Fruit fly (Drosophila melanogaster) whole organism, embryonic: ENCODE data around the gene cdi.

Experiments
- Bgb ChIP-seq: fragments of 200-800 bp; sonication (Bioruptor generic); IDR thresholded peaks from 2 replicates; pipeline ENCODE4 v1.3.6; 2022; ENCODE audit warnings: missing biosample characterization, missing genetic modification characterization; ENCODE audit not compliant: partially characterized antibody
- Bteb2 ChIP-seq: fragments of 200-800 bp; sonication (Bioruptor generic); optimal IDR thresholded peaks from 2 replicates; lab custom pipeline; 2016; ENCODE audit warnings: missing biosample characterization, missing genetic modification characterization
- CG10979 ChIP-seq: fragments of 200-800 bp; sonication (Bioruptor generic); optimal IDR thresholded peaks from 2 replicates; lab custom pipeline; 2018; ENCODE audit warnings: missing biosample characterization, mild to moderate bottlenecking, missing genetic modification characterization, moderate library complexity
- CG11456 ChIP-seq: fragments of 200-800 bp; sonication (Bioruptor generic); IDR thresholded peaks from 3 replicates; pipeline ENCODE4 v1.3.6; 2022; ENCODE audit warnings: missing biosample characterization, missing genetic modification characterization
- CG12299 ChIP-seq: fragments of 200-800 bp; sonication (Bioruptor generic); optimal IDR thresholded peaks from 2 replicates; lab custom pipeline; 2018; ENCODE audit warnings: missing biosample characterization, mild to moderate bottlenecking, missing genetic modification characterization
- CG12391 ChIP-seq: fragments of 200-800 bp; sonication (Bioruptor generic); optimal IDR thresholded peaks from 3 replicates; lab custom pipeline; 2018; ENCODE audit warnings: missing biosample characterization, mild to moderate bottlenecking, missing genetic modification characterization, moderate library complexity
- CG13287 ChIP-seq: fragments of 200-800 bp; sonication (Bioruptor generic); IDR thresholded peaks from 2 replicates; pipeline ENCODE4 v1.3.6; 2022; ENCODE audit warnings: missing biosample characterization, missing genetic modification characterization; ENCODE audit not compliant: partially characterized antibody
- CG14667 ChIP-seq: fragments of 200-800 bp; sonication (Bioruptor generic); IDR thresholded peaks from 2 replicates; pipeline ENCODE4 v1.3.6; 2022; ENCODE audit warnings: missing biosample characterization, missing genetic modification characterization
- CG1529 ChIP-seq: fragments of 200-800 bp; sonication (Bioruptor generic); optimal IDR thresholded peaks from 3 replicates; lab custom pipeline; 2018; ENCODE audit warnings: missing biosample characterization, missing genetic modification characterization
- CG16863 ChIP-seq: fragments of 200-800 bp; sonication (Bioruptor generic); optimal IDR thresholded peaks from 3 replicates; lab custom pipeline; 2016; ENCODE audit warnings: missing biosample characterization, missing genetic modification characterization
- CG17186 ChIP-seq: fragments of 200-800 bp; sonication (Bioruptor generic); optimal IDR thresholded peaks from 3 replicates; lab custom pipeline; 2017; ENCODE audit warnings: missing biosample characterization, missing genetic modification reagents, missing genetic modification characterization
- CG17359 ChIP-seq: fragments of 200-800 bp; sonication (Bioruptor generic); optimal IDR thresholded peaks from 3 replicates; lab custom pipeline; 2018; ENCODE audit warnings: missing biosample characterization, mild to moderate bottlenecking, missing genetic modification characterization, moderate library complexity
- CG17385 ChIP-seq: fragments of 200-800 bp; sonication (Bioruptor generic); optimal IDR thresholded peaks from 3 replicates; lab custom pipeline; 2018; ENCODE audit warnings: missing biosample characterization, mild to moderate bottlenecking, missing genetic modification characterization
- CG17829 ChIP-seq: fragments of 200-800 bp; optimal IDR thresholded peaks from 2 replicates; lab custom pipeline; 2019; ENCODE audit warnings: missing biosample characterization, mild to moderate bottlenecking, missing genetic modification characterization, moderate library complexity
- CG1792 ChIP-seq: fragments of 200-800 bp; sonication (Bioruptor generic); optimal IDR thresholded peaks from 2 replicates; lab custom pipeline; 2016; ENCODE audit warnings: missing biosample characterization, missing genetic modification characterization
- CG18011 ChIP-seq: fragments of 200-800 bp; sonication (Bioruptor generic); optimal IDR thresholded peaks from 2 replicates; lab custom pipeline; 2017; ENCODE audit warnings: missing biosample characterization, missing genetic modification characterization, mild to moderate bottlenecking, moderate library complexity, missing genotype
- CG30403 ChIP-seq: fragments of 200-800 bp; sonication (Bioruptor generic); optimal IDR thresholded peaks from 3 replicates; lab custom pipeline; 2016; ENCODE audit warnings: missing biosample characterization, missing genetic modification characterization
- CG4404 ChIP-seq: fragments of 200-800 bp; sonication (Bioruptor generic); IDR thresholded peaks from 2 replicates; pipeline ENCODE4 v1.3.6; 2022; ENCODE audit warnings: missing biosample characterization, missing genetic modification characterization
- CG4617 ChIP-seq: fragments of 200-800 bp; sonication (Bioruptor generic); optimal IDR thresholded peaks from 3 replicates; lab custom pipeline; 2016; ENCODE audit warnings: missing biosample characterization, missing genetic modification characterization, borderline replicate concordance
- CG7839 ChIP-seq: fragments of 200-800 bp; sonication (Bioruptor generic); optimal IDR thresholded peaks from 3 replicates; lab custom pipeline; 2018; ENCODE audit warnings: missing biosample characterization, mild to moderate bottlenecking, missing genetic modification characterization, moderate library complexity
- CG8359 ChIP-seq: fragments of 200-800 bp; sonication (Bioruptor generic); optimal IDR thresholded peaks from 2 replicates; lab custom pipeline; 2017; ENCODE audit warnings: missing biosample characterization, mild to moderate bottlenecking, missing genetic modification characterization, borderline replicate concordance
- CTCF ChIP-seq: fragments of 200-800 bp; sonication (Bioruptor generic); optimal IDR thresholded peaks from 2 replicates; lab custom pipeline; 2017; ENCODE audit warnings: missing biosample characterization, mild to moderate bottlenecking, missing genetic modification characterization, moderate library complexity
- E2f1 ChIP-seq: fragments of 200-800 bp; sonication (Bioruptor generic); IDR thresholded peaks from 2 replicates; pipeline ENCODE4 v1.3.6; 2022; ENCODE audit warnings: missing biosample characterization, missing genetic modification characterization
- Lhr ChIP-seq: fragments of 200-800 bp; sonication (Bioruptor generic); optimal IDR thresholded peaks from 3 replicates; lab custom pipeline; 2017; ENCODE audit warnings: mild to moderate bottlenecking, missing biosample characterization, missing genetic modification reagents, missing genetic modification characterization
- Lim3 ChIP-seq: fragments of 200-800 bp; sonication (Bioruptor generic); IDR thresholded peaks from 2 replicates; pipeline ENCODE4 v1.3.6; 2022; ENCODE audit warnings: missing biosample characterization, missing genetic modification characterization
- PHDP ChIP-seq: fragments of 200-800 bp; sonication (Bioruptor generic); optimal IDR thresholded peaks from 3 replicates; lab custom pipeline; 2018; ENCODE audit warnings: missing biosample characterization, mild to moderate bottlenecking, missing genetic modification characterization, moderate library complexity
- Ptx1 ChIP-seq: fragments of 200-800 bp; sonication (Bioruptor generic); IDR thresholded peaks from 2 replicates; pipeline ENCODE4 v1.3.6; 2022; ENCODE audit warnings: missing biosample characterization, missing genetic modification characterization
- Scr ChIP-seq: fragments of 200-800 bp; sonication (Bioruptor generic); IDR thresholded peaks from 2 replicates; pipeline ENCODE4 v1.3.6; 2022; ENCODE audit warnings: missing biosample characterization, missing genetic modification characterization; ENCODE audit not compliant: partially characterized antibody
- ase ChIP-seq: fragments of 200-800 bp; sonication (Bioruptor generic); IDR thresholded peaks from 3 replicates; pipeline ENCODE4 v1.3.6; 2022; ENCODE audit warnings: missing biosample characterization, missing genetic modification characterization
- bsh ChIP-seq, 2 experiments: fragments of 200-800 bp; sonication (Bioruptor generic); optimal IDR thresholded peaks; 2 replicates each; lab custom pipeline; 2017 to 2018; ENCODE audit warnings: mild to moderate bottlenecking in 2 of 2, missing biosample characterization in 2 of 2, missing genetic modification characterization in 2 of 2, moderate library complexity in 1 of 2
- cato ChIP-seq: fragments of 200-800 bp; sonication (Bioruptor generic); optimal IDR thresholded peaks from 2 replicates; lab custom pipeline; 2016; ENCODE audit warnings: missing biosample characterization, missing genetic modification characterization, borderline replicate concordance
- chif ChIP-seq, 2 experiments: fragments of 200-800 bp; sonication (Bioruptor generic); optimal IDR thresholded peaks; 3 replicates each; lab custom pipeline; 2016; ENCODE audit warnings: missing biosample characterization in 2 of 2, missing genetic modification characterization in 2 of 2
- dan ChIP-seq: fragments of 200-800 bp; sonication (Bioruptor generic); IDR thresholded peaks from 2 replicates; pipeline ENCODE4 v1.3.6; 2022; ENCODE audit warnings: missing biosample characterization, missing genetic modification characterization
- ewg ChIP-seq: fragments of 200-800 bp; sonication (Bioruptor generic); optimal IDR thresholded peaks from 3 replicates; lab custom pipeline; 2017; ENCODE audit warnings: mild to moderate bottlenecking, missing biosample characterization, missing genetic modification reagents, missing genetic modification characterization
- gcm ChIP-seq: fragments of 200-800 bp; sonication (Bioruptor generic); optimal IDR thresholded peaks from 2 replicates; lab custom pipeline; 2019; ENCODE audit warnings: missing biosample characterization, mild to moderate bottlenecking, missing genetic modification characterization, moderate library complexity
- grau ChIP-seq: fragments of 200-800 bp; optimal IDR thresholded peaks from 3 replicates; lab custom pipeline; 2019; ENCODE audit warnings: missing biosample characterization, mild to moderate bottlenecking, missing genetic modification characterization, moderate library complexity
- gro ChIP-seq: fragments of 200-800 bp; sonication (Bioruptor generic); optimal IDR thresholded peaks from 2 replicates; lab custom pipeline; 2016; ENCODE audit warnings: missing biosample characterization, missing genetic modification characterization
- gsb ChIP-seq: fragments of 200-800 bp; sonication (Bioruptor generic); IDR thresholded peaks from 2 replicates; pipeline ENCODE4 v1.3.6; 2022; ENCODE audit warnings: missing biosample characterization, missing genetic modification characterization
- gt ChIP-seq: fragments of 200-800 bp; sonication (Bioruptor generic); IDR thresholded peaks from 2 replicates; pipeline ENCODE4 v1.3.6; 2022; ENCODE audit warnings: missing biosample characterization, missing genetic modification characterization
- jigr1 ChIP-seq: fragments of 200-800 bp; sonication (Bioruptor generic); IDR thresholded peaks from 3 replicates; pipeline ENCODE4 v1.3.6; 2022; ENCODE audit warnings: missing biosample characterization, missing genetic modification characterization
- mld ChIP-seq: fragments of 200-800 bp; sonication (Bioruptor generic); IDR thresholded peaks from 3 replicates; pipeline ENCODE4 v1.3.6; 2022; ENCODE audit warnings: missing biosample characterization, missing genetic modification characterization; ENCODE audit not compliant: partially characterized antibody
- nom ChIP-seq: fragments of 200-800 bp; sonication (Bioruptor generic); optimal IDR thresholded peaks from 2 replicates; lab custom pipeline; 2017; ENCODE audit warnings: missing biosample characterization, missing genetic modification characterization, mild to moderate bottlenecking, moderate library complexity, missing genetic modification reagents
- otp ChIP-seq: fragments of 200-800 bp; sonication (Bioruptor generic); IDR thresholded peaks from 3 replicates; pipeline ENCODE4, ENCODE4 v1.3.6; 2022; ENCODE audit warnings: missing biosample characterization, missing genetic modification characterization
- salm ChIP-seq: fragments of 200-800 bp; sonication (Bioruptor generic); optimal IDR thresholded peaks from 2 replicates; lab custom pipeline; 2018; ENCODE audit warnings: missing biosample characterization, mild to moderate bottlenecking, missing genetic modification characterization
- sens-2 ChIP-seq: fragments of 200-800 bp; sonication (Bioruptor generic); IDR thresholded peaks from 2 replicates; pipeline ENCODE4 v1.3.6; 2022; ENCODE audit warnings: missing biosample characterization, missing genetic modification characterization
- ssp ChIP-seq: fragments of 200-800 bp; sonication (Bioruptor generic); IDR thresholded peaks from 2 replicates; pipeline ENCODE4 v1.3.6; 2022; ENCODE audit warnings: missing biosample characterization, missing genetic modification characterization
- stc ChIP-seq: fragments of 200-800 bp; sonication (Bioruptor generic); IDR thresholded peaks from 2 replicates; pipeline ENCODE4 v1.3.6; 2022; ENCODE audit warnings: missing biosample characterization, missing genetic modification characterization
- stwl ChIP-seq: fragments of 200-800 bp; sonication (Bioruptor generic); optimal IDR thresholded peaks from 3 replicates; lab custom pipeline; 2018; ENCODE audit warnings: missing biosample characterization, mild to moderate bottlenecking, missing genetic modification characterization, moderate library complexity
- toy ChIP-seq: fragments of 200-800 bp; sonication (Bioruptor generic); IDR thresholded peaks from 2 replicates; pipeline ENCODE4 v1.3.6; 2022; ENCODE audit warnings: missing biosample characterization, missing genetic modification characterization
- zf30C ChIP-seq: fragments of 200-800 bp; sonication (Bioruptor generic); optimal IDR thresholded peaks from 3 replicates; lab custom pipeline; 2018; ENCODE audit warnings: missing biosample characterization, mild to moderate bottlenecking, missing genetic modification characterization
- zfh1 ChIP-seq: fragments of 200-800 bp; sonication (Bioruptor generic); IDR thresholded peaks from 3 replicates; pipeline ENCODE4 v1.3.6; 2022; ENCODE audit warnings: missing biosample characterization, missing genetic modification characterization

The cdi gene

dm6 chr3R:19105821-19106220 is 11.8 kb upstream of the cdi start (continued):
- TF ChIP-seq CG4617 (GFP tag; lab: Kevin White, UChicago) (no peak), nom (GFP tag; lab: Kevin White, UChicago) (peak; percentile 78), cato (GFP tag; lab: Kevin White, UChicago) (no peak), PHDP (tag; lab: Kevin White, UChicago) (peak; percentile 34), Bgb (GFP tag; lab: Robert Waterston, UW) (no peak), CG1792 (GFP tag; lab: Kevin White, UChicago) (no peak), CG7839 (tag; lab: Kevin White, UChicago) (peak; percentile 44), CG10979 (tag; lab: Kevin White, UChicago) (peak; percentile 67), CG17385 (no peak), gcm (GFP tag; lab: Kevin White, UChicago) (peak; percentile 32), Lim3 (GFP tag; lab: Robert Waterston, UW) (no peak), CG12391 (tag; lab: Kevin White, UChicago) (peak; percentile 33), bsh (GFP tag; optimal IDR thresholded peaks at IDR 0.05; lab: Kevin White, UChicago) (peak; percentile 62 to 76), E2f1 (GFP tag; lab: Robert Waterston, UW) (peak; percentile 16; the same call in 1 of the 2 replicates), CG16863 (GFP tag; lab: Kevin White, UChicago) (peak; percentile 18), grau (peak; percentile 27), Bteb2 (GFP tag; lab: Kevin White, UChicago) (no peak), gsb (GFP tag; lab: Robert Waterston, UW) (no peak), salm (tag; lab: Kevin White, UChicago) (no peak), CG12299 (tag; lab: Kevin White, UChicago) (no peak), CG11456 (GFP tag; lab: Robert Waterston, UW) (no peak), CG17829 (tag; lab: Kevin White, UChicago) (peak; percentile 44), CTCF (GFP tag; lab: Kevin White, UChicago) (no peak), CG14667 (0 out of 2 replicates have a peak, but pooled peaks have one; percentile 28), CG17186 (no peak), sens-2 (no peak), CG4404 (GFP tag; lab: Robert Waterston, UW) (no peak; the same call in 1 of the 2 replicates), toy (no peak), stc (peak; percentile 19; the same call in 1 of the 2 replicates), CG1529 (no peak), otp (GFP tag; lab: Robert Waterston, UW) (peak; percentile 54; the same call in 1 of the 3 replicates), CG18011 (GFP tag; lab: Kevin White, UChicago) (no peak), CG13287 (no peak), jigr1 (GFP tag; lab: Robert Waterston, UW) (no peak), gro (no peak), ssp (GFP tag; lab: Robert Waterston, UW) (0 out of 2 replicates have a peak, but pooled peaks have one; percentile 6), CG30403 (GFP tag; lab: Kevin White, UChicago) (peak; percentile 36), CG8359 (peak; percentile 8), gt (GFP tag; lab: Robert Waterston, UW) (no peak), mld (no peak), ase (no peak), ewg (GFP tag; lab: Kevin White, UChicago) (peak; percentile 27), dan (GFP tag; lab: Robert Waterston, UW) (no peak), stwl (tag; lab: Kevin White, UChicago) (no peak), Lhr (GFP tag; lab: Kevin White, UChicago) (no peak), CG17359 (tag; lab: Kevin White, UChicago) (peak; percentile 40), zfh1 (GFP tag; lab: Robert Waterston, UW) (0 out of 3 replicates have a peak, but pooled peaks have one; percentile 45), Ptx1 (GFP tag; lab: Robert Waterston, UW) (no peak), Scr (no peak), chif (GFP tag; optimal IDR thresholded peaks at IDR 0.05; lab: Kevin White, UChicago) (peak in 1 of 2 experiments; percentile 27), zf30C (GFP tag; lab: Kevin White, UChicago) (peak; percentile 21)
